Worm (Caenorhabditis elegans) whole organism, young adult: ENCODE results near the gene F53F4.4.

ENCODE experiments used
- B0019.2 ChIP-seq: fragments of 200-800 bp; sonication (Bioruptor generic); conservative IDR thresholded peaks from 2 replicates; pipeline ENCODE4 v1.3.6; 2022; ENCODE audit warnings: missing genetic modification reagents, missing genetic modification characterization, missing compliant biosample characterization
- B0261.1 ChIP-seq: sonication (generic microtip); optimal IDR thresholded peaks from 2 replicates; lab custom pipeline; 2016; ENCODE audit warnings: mild to moderate bottlenecking, missing genetic modification characterization, moderate library complexity, missing compliant biosample characterization
- F22D6.2 ChIP-seq: sonication (generic microtip); optimal IDR thresholded peaks from 2 replicates; lab custom pipeline; 2016; ENCODE audit warnings: mild to moderate bottlenecking, missing genetic modification characterization, missing compliant biosample characterization
- F33H1.4 ChIP-seq: fragments of 200-800 bp; sonication (Bioruptor generic); IDR thresholded peaks from 2 replicates; pipeline ENCODE4 v1.3.6; 2022; ENCODE audit warnings: missing genetic modification reagents, missing genetic modification characterization, missing compliant biosample characterization
- F57C9.4 ChIP-seq: sonication (generic microtip); optimal IDR thresholded peaks from 2 replicates; lab custom pipeline; 2017; ENCODE audit warnings: mild to moderate bottlenecking, missing genetic modification characterization, missing compliant biosample characterization
- K12H6.12 ChIP-seq: fragments of 200-800 bp; sonication (Bioruptor generic); optimal IDR thresholded peaks from 2 replicates; lab custom pipeline; 2018; ENCODE audit warnings: mild to moderate bottlenecking, missing genetic modification characterization, missing compliant biosample characterization
- Y53F4B.3 ChIP-seq: fragments of 200-800 bp; sonication (Bioruptor generic); IDR thresholded peaks from 2 replicates; pipeline ENCODE4 v1.3.6; 2022; ENCODE audit warnings: missing genetic modification reagents, missing genetic modification characterization, missing compliant biosample characterization
- Y95B8A.8 ChIP-seq: fragments of 200-800 bp; sonication (Bioruptor generic); IDR thresholded peaks from 2 replicates; pipeline ENCODE4 v1.3.6; 2022; ENCODE audit warnings: missing genetic modification reagents, missing genetic modification characterization, missing compliant biosample characterization
- aptf-3 ChIP-seq: fragments of 200-800 bp; sonication (Bioruptor generic); IDR thresholded peaks from 2 replicates; pipeline ENCODE4 v1.3.6; 2022; ENCODE audit warnings: missing genetic modification characterization, missing compliant biosample characterization
- atf-7 ChIP-seq: sonication (generic microtip); optimal IDR thresholded peaks from 2 replicates; lab custom pipeline; 2017; ENCODE audit warnings: mild to moderate bottlenecking, missing genetic modification characterization, missing compliant biosample characterization
- athp-1 ChIP-seq: sonication (generic microtip); optimal IDR thresholded peaks from 2 replicates; lab custom pipeline; 2017; ENCODE audit warnings: mild to moderate bottlenecking, missing genetic modification characterization, missing compliant biosample characterization
- attf-3 ChIP-seq: fragments of 200-800 bp; sonication (Bioruptor generic); conservative IDR thresholded peaks from 2 replicates; pipeline ENCODE4 v1.3.6; 2022; ENCODE audit warnings: missing genetic modification reagents, missing genetic modification characterization, missing compliant biosample characterization
- attf-5 ChIP-seq: fragments of 200-800 bp; sonication (Bioruptor generic); optimal IDR thresholded peaks from 2 replicates; lab custom pipeline; 2018; ENCODE audit warnings: mild to moderate bottlenecking, missing genetic modification characterization, missing compliant biosample characterization
- ceh-58 ChIP-seq: fragments of 200-800 bp; sonication (Bioruptor generic); IDR thresholded peaks from 2 replicates; pipeline ENCODE4 v1.3.6; 2022; ENCODE audit warnings: missing genetic modification characterization, missing compliant biosample characterization
- ceh-79 ChIP-seq: sonication (generic microtip); optimal IDR thresholded peaks from 2 replicates; lab custom pipeline; 2017; ENCODE audit warnings: mild to moderate bottlenecking, missing genetic modification characterization, missing compliant biosample characterization
- chd-7 ChIP-seq: sonication (generic microtip); optimal IDR thresholded peaks from 2 replicates; lab custom pipeline; 2016; ENCODE audit warnings: mild to moderate bottlenecking, missing genetic modification characterization, moderate library complexity, missing compliant biosample characterization
- hlh-26 ChIP-seq: fragments of 200-800 bp; sonication (Bioruptor generic); conservative IDR thresholded peaks from 2 replicates; pipeline ENCODE4 v1.3.6; 2022; ENCODE audit warnings: missing genetic modification reagents, missing genetic modification characterization, missing compliant biosample characterization
- let-526 ChIP-seq: fragments of 200-800 bp; sonication (Bioruptor generic); IDR thresholded peaks from 2 replicates; pipeline ENCODE4 v1.3.6; 2022; ENCODE audit warnings: missing genetic modification reagents, missing genetic modification characterization, missing compliant biosample characterization
- lir-1 ChIP-seq: fragments of 200-800 bp; sonication (Bioruptor generic); conservative IDR thresholded peaks from 2 replicates; pipeline ENCODE4 v1.3.6; 2022; ENCODE audit warnings: missing genetic modification reagents, missing genetic modification characterization, missing compliant biosample characterization
- madf-10 ChIP-seq: sonication (generic microtip); optimal IDR thresholded peaks from 2 replicates; lab custom pipeline; 2016; ENCODE audit warnings: mild to moderate bottlenecking, missing genetic modification characterization, missing compliant biosample characterization
- nfya-1 ChIP-seq: sonication (generic microtip); optimal IDR thresholded peaks from 2 replicates; lab custom pipeline; 2017; ENCODE audit warnings: antibody characterized with exemption, missing compliant biosample characterization, missing genetic modification characterization, borderline replicate concordance; ENCODE audit not compliant: insufficient read depth
- nhr-120 ChIP-seq: fragments of 200-800 bp; sonication (Bioruptor generic); IDR thresholded peaks from 2 replicates; pipeline ENCODE4 v1.3.6; 2022; ENCODE audit warnings: missing genetic modification characterization, missing compliant biosample characterization
- nhr-27 ChIP-seq: fragments of 200-800 bp; sonication (Bioruptor generic); optimal IDR thresholded peaks from 2 replicates; lab custom pipeline; 2018; ENCODE audit warnings: mild to moderate bottlenecking, missing genetic modification characterization, moderate library complexity, missing compliant biosample characterization
- repo-1 ChIP-seq: sonication (generic microtip); optimal IDR thresholded peaks from 2 replicates; lab custom pipeline; 2017; ENCODE audit warnings: mild to moderate bottlenecking, missing genetic modification characterization, missing compliant biosample characterization
- rpc-1 ChIP-seq, 2 experiments: fragments of 150-350 bp in 1 of 2; sonication (generic microtip) in 1 of 2; optimal IDR thresholded peaks; 2 replicates each; lab custom pipeline; 2014 to 2018; ENCODE audit warnings: missing biosample characterization in 1 of 2, missing genetic modification characterization in 1 of 2, missing genetic modification reagents in 1 of 2, missing genotype in 1 of 2
- snpc-1.1 ChIP-seq: sonication (generic microtip); optimal IDR thresholded peaks from 2 replicates; lab custom pipeline; 2017; ENCODE audit warnings: missing genetic modification characterization, mild to moderate bottlenecking, missing compliant biosample characterization, antibody characterized with exemption, moderate library complexity, missing genotype, missing genetic modification reagents; ENCODE audit not compliant: insufficient read depth
- snpc-4 ChIP-seq, 5 experiments: fragments of 150-350 bp in 1 of 5; sonication (generic microtip) in 4 of 5; optimal IDR thresholded peaks; 2 replicates each; lab custom pipeline; 2014 to 2018; ENCODE audit warnings: missing genetic modification characterization in 5 of 5, missing biosample characterization in 3 of 5, antibody characterized with exemption in 2 of 5, mild to moderate bottlenecking in 2 of 5, missing compliant biosample characterization in 2 of 5, missing genotype in 2 of 5, moderate library complexity in 2 of 5, missing genetic modification reagents in 1 of 5
- unc-130 ChIP-seq: sonication (generic microtip); optimal IDR thresholded peaks from 2 replicates; lab custom pipeline; 2016; ENCODE audit warnings: missing genetic modification reagents, missing genetic modification characterization, missing compliant biosample characterization
- unc-62 ChIP-seq: fragments of 150-350 bp; optimal IDR thresholded peaks from 2 replicates; lab custom pipeline; 2014; ENCODE audit warnings: missing biosample characterization, missing genetic modification reagents, missing genetic modification characterization
- zfh-2 ChIP-seq: fragments of 200-800 bp; sonication (Bioruptor generic); conservative IDR thresholded peaks from 2 replicates; pipeline ENCODE4 v1.3.6; 2022; ENCODE audit warnings: missing genetic modification reagents, missing genetic modification characterization, missing compliant biosample characterization
- ztf-18 ChIP-seq: sonication (generic microtip); optimal IDR thresholded peaks from 2 replicates; lab custom pipeline; 2016; ENCODE audit warnings: missing genotype, mild to moderate bottlenecking, missing genetic modification characterization, missing compliant biosample characterization

Gene F53F4.4

DNA sequence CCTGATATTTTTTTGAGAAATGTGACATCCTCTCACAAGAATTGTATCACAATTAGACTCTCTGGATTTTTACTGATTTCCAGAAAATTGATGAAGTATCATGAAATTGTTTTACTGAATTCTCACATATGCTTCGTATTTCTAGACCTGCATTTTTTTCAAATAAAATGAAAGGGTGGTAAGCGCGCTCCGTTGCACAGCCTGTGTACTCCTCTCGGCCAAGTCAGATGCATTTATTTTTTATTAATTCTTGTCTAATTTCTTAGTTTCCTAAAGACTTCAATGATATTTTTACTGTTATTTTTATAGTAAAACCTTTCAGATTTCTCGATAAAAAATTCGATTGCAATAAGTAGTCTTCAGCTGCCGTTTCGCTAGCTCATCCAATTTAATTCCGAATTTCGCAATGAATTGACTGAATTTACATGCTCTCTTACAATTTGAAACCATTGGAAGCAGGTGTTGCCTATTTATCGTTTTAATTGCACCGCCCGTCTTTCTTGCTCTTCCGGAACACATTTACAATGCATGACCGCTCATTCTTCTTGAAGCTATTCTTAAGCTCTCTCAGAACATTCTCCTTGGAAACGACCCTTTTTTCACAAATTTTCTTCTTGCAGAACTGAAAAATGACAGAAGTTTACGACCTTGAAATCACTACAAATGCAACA lies 1.5 kb upstream of the F53F4.4 start, which contains the start of gene tbcb-1 (continued):
- TF ChIP-seq Y95B8A.8: no peak
- no peak for TF ChIP-seq athp-1 (tag; lab: Kevin White, UChicago)

DNA sequence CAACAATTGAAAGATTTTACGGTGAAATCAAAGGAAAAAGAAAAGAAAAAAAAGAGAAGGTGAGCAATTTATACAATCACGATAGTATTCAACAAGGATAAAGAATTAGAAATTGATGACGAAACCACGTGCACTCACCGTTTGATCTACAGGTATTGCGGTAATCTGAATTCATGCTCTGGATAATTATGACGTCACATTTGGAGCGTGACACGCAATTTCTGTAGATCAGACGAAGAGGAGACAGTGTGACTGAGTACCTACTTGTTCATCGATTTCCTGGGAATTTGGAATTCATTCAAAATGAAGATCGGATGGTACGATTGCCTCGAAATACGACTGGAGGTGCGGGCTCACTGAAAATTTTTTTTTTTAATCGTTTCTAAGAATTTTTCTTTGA lies 5.2 kb downstream of the F53F4.4 start:
- no peak for TF ChIP-seq nhr-27 (tag; lab: Kevin White, UChicago)
- TF ChIP-seq snpc-1.1 (tag; lab: Kevin White, UChicago): no peak
- TF ChIP-seq F22D6.2: no peak
- TF ChIP-seq hlh-26 (GFP tag; lab: Robert Waterston, UW): no peak
- no peak for TF ChIP-seq chd-7
- no peak for TF ChIP-seq nfya-1 (tag; lab: Kevin White, UChicago)
- no peak for TF ChIP-seq aptf-3 (GFP tag; lab: Robert Waterston, UW)
- TF ChIP-seq attf-5: no peak
- no peak for TF ChIP-seq lir-1
- TF ChIP-seq zfh-2 (GFP tag; lab: Robert Waterston, UW): no peak

DNA sequence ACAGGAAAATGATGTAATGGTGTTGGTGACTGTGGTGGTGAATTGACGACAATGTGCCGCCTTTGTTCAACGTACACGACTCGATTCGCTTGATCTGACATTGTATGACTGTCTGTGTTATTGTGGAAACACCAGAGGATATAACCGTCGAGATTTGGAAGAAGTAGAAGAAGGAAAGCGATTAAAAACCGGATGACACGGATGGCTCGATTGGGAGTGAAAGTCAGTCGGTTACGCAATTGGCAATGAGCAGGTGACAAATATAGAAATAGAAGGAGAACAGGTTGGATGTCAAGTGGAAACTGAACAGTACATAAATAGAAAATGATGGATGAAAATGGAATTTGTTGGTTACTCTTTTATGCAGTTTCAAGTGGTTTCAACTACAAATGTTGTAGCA lies 7.7 kb downstream of the F53F4.4 start, which contains the start of gene rdy-2:
Gene rdy-2, minus strand, starts transcription at position 101 of the 400 bp plus-strand sequence.
- TF ChIP-seq B0019.2 (GFP tag; lab: Robert Waterston, UW) (no peak), snpc-4 (GFP tag; optimal IDR thresholded peaks at IDR 0.05; lab: Kevin White, UChicago) (no peak), snpc-4 (tag; optimal IDR thresholded peaks at IDR 0.05; lab: Kevin White, UChicago) (no peak), atf-7 (tag; lab: Kevin White, UChicago) (no peak), B0261.1 (tag; lab: Kevin White, UChicago) (no peak), Y95B8A.8 (no peak), ceh-58 (no peak), rpc-1 (optimal IDR thresholded peaks at IDR 0.05; lab: Kevin White, UChicago) (no peak), rpc-1 (tag; optimal IDR thresholded peaks at IDR 0.05; lab: Kevin White, UChicago) (no peak), madf-10 (tag; lab: Kevin White, UChicago) (no peak), F57C9.4 (tag; lab: Kevin White, UChicago) (no peak)

DNA sequence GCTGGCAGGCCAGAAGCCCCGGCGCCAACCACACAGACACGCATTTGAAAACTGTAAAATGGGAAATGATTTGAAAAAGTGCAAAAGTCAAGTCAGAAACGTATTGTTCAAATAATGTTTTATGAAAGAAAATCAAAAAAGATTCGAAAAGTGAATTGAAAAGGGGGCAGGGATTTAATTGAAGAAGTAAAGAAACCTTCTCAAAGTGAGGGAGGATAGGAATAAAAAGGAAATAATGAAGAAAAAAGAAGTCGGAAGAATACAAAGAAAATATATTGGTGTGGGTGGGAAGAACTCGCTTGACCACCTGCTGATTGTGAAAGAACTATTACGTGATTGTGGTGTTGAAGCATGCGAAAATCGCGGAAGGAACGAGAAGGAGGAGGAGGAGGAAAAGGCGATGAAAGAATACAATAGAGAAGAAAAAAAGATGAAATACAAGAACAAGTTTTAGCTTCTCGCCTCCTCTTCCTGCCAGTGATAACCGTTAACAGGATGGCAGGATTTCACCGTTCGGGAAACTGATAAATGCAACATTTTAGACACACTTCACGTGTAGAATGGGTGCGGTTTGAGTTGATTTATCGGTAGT lies 13.6 kb downstream of the F53F4.4 start, which contains the start of gene fmo-4:
Gene fmo-4, minus strand, starts transcription at position 51 of the 592 bp plus-strand sequence.
- TF ChIP-seq aptf-3 (GFP tag; lab: Robert Waterston, UW) (no peak), madf-10 (tag; lab: Kevin White, UChicago) (no peak), attf-3 (GFP tag; lab: Robert Waterston, UW) (no peak), ceh-79 (no peak), nhr-120 (GFP tag; lab: Robert Waterston, UW) (no peak), F22D6.2 (no peak), unc-130 (GFP tag; lab: Kevin White, UChicago) (no peak), repo-1 (tag; lab: Kevin White, UChicago) (no peak), Y53F4B.3 (GFP tag; lab: Robert Waterston, UW) (no peak), let-526 (GFP tag; lab: Robert Waterston, UW) (no peak), unc-62 (GFP tag; lab: Kevin White, UChicago) (no peak), ztf-18 (tag; lab: Kevin White, UChicago) (no peak), F33H1.4 (GFP tag; lab: Robert Waterston, UW) (no peak), K12H6.12 (tag; lab: Kevin White, UChicago) (no peak)
